Worm (Caenorhabditis elegans) whole organism, late embryonic: ENCODE results near the gene T02B11.8.

Source experiments
- ceh-18 ChIP-seq: sonication (generic microtip); optimal IDR thresholded peaks from 2 replicates; lab custom pipeline; 2016; ENCODE audit warnings: missing genetic modification characterization, missing compliant biosample characterization
- ceh-22 ChIP-seq: sonication (generic microtip); optimal IDR thresholded peaks from 2 replicates; lab custom pipeline; 2017; ENCODE audit warnings: missing biosample characterization, missing genetic modification characterization
- dmd-4 ChIP-seq: sonication (generic microtip); optimal IDR thresholded peaks from 2 replicates; lab custom pipeline; 2016; ENCODE audit warnings: borderline replicate concordance, missing genetic modification characterization, missing compliant biosample characterization
- pax-1 ChIP-seq: fragments of 150-350 bp; optimal IDR thresholded peaks from 2 replicates; lab custom pipeline; 2014; ENCODE audit warnings: missing biosample characterization, missing genetic modification characterization
- pha-2 ChIP-seq: sonication (generic microtip); optimal IDR thresholded peaks from 2 replicates; lab custom pipeline; 2017; ENCODE audit warnings: mild to moderate bottlenecking, missing genetic modification characterization, missing compliant biosample characterization
- ref-2 ChIP-seq: sonication (generic microtip); optimal IDR thresholded peaks from 2 replicates; lab custom pipeline; 2016; ENCODE audit warnings: missing genetic modification characterization, missing compliant biosample characterization
- unc-55 ChIP-seq: sonication (generic microtip); optimal IDR thresholded peaks from 2 replicates; lab custom pipeline; 2017; ENCODE audit warnings: missing biosample characterization, missing genetic modification reagents, missing genetic modification characterization

The T02B11.8 gene

DNA sequence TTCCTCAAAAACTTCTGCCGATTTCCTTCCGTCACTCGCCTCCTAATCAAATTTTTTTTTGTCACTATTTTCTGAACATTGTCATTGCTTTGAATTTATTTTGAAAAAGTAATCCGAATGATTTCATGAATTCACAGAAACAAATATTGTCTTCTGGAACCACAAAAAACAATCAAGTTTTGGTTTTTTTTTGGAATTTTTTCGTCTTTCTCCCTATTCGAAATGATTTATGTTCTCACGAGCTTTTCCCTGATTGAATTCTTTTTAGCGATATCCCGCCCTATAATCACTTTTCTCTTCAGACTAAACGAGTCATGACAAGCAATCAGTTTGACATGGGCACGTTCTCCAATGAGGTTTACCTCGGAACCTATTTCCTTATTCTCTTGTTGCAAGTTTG lies 45.1 kb downstream of the T02B11.8 start, which contains the start of gene F41H8.1:
F41H8.1 (plus strand) TSS at position 301 of the 400 bp plus-strand sequence.
- TF ChIP-seq dmd-4 (tag; lab: Kevin White, UChicago) (no peak), pha-2 (tag; lab: Kevin White, UChicago) (no peak), ceh-18 (no peak), ceh-22 (tag; lab: Kevin White, UChicago) (no peak), unc-55 (GFP tag; lab: Kevin White, UChicago) (no peak), ref-2 (no peak), pax-1 (tag; lab: Kevin White, UChicago) (no peak)
